Fruit fly (Drosophila melanogaster) whole organism, embryonic: ENCODE data around the gene HDAC4.

Experiments
- B-H2 ChIP-seq: fragments of 200-800 bp; sonication (Bioruptor generic); optimal IDR thresholded peaks from 2 replicates; lab custom pipeline; 2018; ENCODE audit warnings: missing biosample characterization, mild to moderate bottlenecking, missing genetic modification characterization
- CG10267 ChIP-seq: fragments of 200-800 bp; sonication (Bioruptor generic); optimal IDR thresholded peaks from 2 replicates; lab custom pipeline; 2018; ENCODE audit warnings: missing biosample characterization, mild to moderate bottlenecking, missing genetic modification characterization, moderate library complexity
- CG11696 ChIP-seq: fragments of 200-800 bp; sonication (Bioruptor generic); IDR thresholded peaks from 2 replicates; pipeline ENCODE4 v1.3.6; 2022; ENCODE audit warnings: missing biosample characterization, missing genetic modification characterization
- CG11723 ChIP-seq: fragments of 200-800 bp; sonication (Bioruptor generic); optimal IDR thresholded peaks from 2 replicates; lab custom pipeline; 2017; ENCODE audit warnings: missing biosample characterization, mild to moderate bottlenecking, missing genetic modification characterization
- CG12299 ChIP-seq: fragments of 200-800 bp; sonication (Bioruptor generic); optimal IDR thresholded peaks from 2 replicates; lab custom pipeline; 2018; ENCODE audit warnings: missing biosample characterization, mild to moderate bottlenecking, missing genetic modification characterization
- CG1233 ChIP-seq: fragments of 200-800 bp; sonication (Bioruptor generic); optimal IDR thresholded peaks from 4 replicates; lab custom pipeline; 2018; ENCODE audit warnings: missing biosample characterization, mild to moderate bottlenecking, missing genetic modification characterization
- CG12391 ChIP-seq: fragments of 200-800 bp; sonication (Bioruptor generic); optimal IDR thresholded peaks from 3 replicates; lab custom pipeline; 2018; ENCODE audit warnings: missing biosample characterization, mild to moderate bottlenecking, missing genetic modification characterization, moderate library complexity
- CG12659 ChIP-seq: fragments of 200-800 bp; sonication (Bioruptor generic); optimal IDR thresholded peaks from 3 replicates; lab custom pipeline; 2017; ENCODE audit warnings: mild to moderate bottlenecking, missing biosample characterization, missing genetic modification reagents, missing genetic modification characterization
- CG13894 ChIP-seq: fragments of 200-800 bp; sonication (Bioruptor generic); optimal IDR thresholded peaks from 3 replicates; lab custom pipeline; 2018; ENCODE audit warnings: missing biosample characterization, mild to moderate bottlenecking, missing genetic modification characterization, moderate library complexity
- CG15514 ChIP-seq: fragments of 200-800 bp; sonication (Bioruptor generic); optimal IDR thresholded peaks from 3 replicates; lab custom pipeline; 2017; ENCODE audit warnings: missing biosample characterization, missing genetic modification characterization, mild to moderate bottlenecking, moderate library complexity, missing genetic modification reagents
- CG16779 ChIP-seq: fragments of 200-800 bp; sonication (Bioruptor generic); IDR thresholded peaks from 2 replicates; pipeline ENCODE4 v1.3.6; 2022; ENCODE audit warnings: missing biosample characterization, missing genetic modification characterization
- CG17359 ChIP-seq: fragments of 200-800 bp; sonication (Bioruptor generic); optimal IDR thresholded peaks from 3 replicates; lab custom pipeline; 2018; ENCODE audit warnings: missing biosample characterization, mild to moderate bottlenecking, missing genetic modification characterization, moderate library complexity
- CG17361 ChIP-seq: fragments of 200-800 bp; sonication (Bioruptor generic); IDR thresholded peaks from 3 replicates; pipeline ENCODE4 v1.3.6; 2022; ENCODE audit warnings: missing biosample characterization, missing genetic modification characterization
- CG4854 ChIP-seq: fragments of 200-800 bp; sonication (Bioruptor generic); optimal IDR thresholded peaks from 2 replicates; lab custom pipeline; 2016; ENCODE audit warnings: missing biosample characterization, missing genetic modification characterization, inconsistent platforms
- CG6854 ChIP-seq: fragments of 200-800 bp; sonication (Bioruptor generic); optimal IDR thresholded peaks from 3 replicates; lab custom pipeline; 2017; ENCODE audit warnings: missing biosample characterization, mild to moderate bottlenecking, missing genetic modification characterization
- CG7556 ChIP-seq: fragments of 200-800 bp; sonication (Bioruptor generic); optimal IDR thresholded peaks from 2 replicates; lab custom pipeline; 2017; ENCODE audit warnings: missing biosample characterization, mild to moderate bottlenecking, missing genetic modification characterization
- CG8388 ChIP-seq: fragments of 200-800 bp; sonication (Bioruptor generic); optimal IDR thresholded peaks from 2 replicates; lab custom pipeline; 2019; ENCODE audit warnings: missing biosample characterization, mild to moderate bottlenecking, missing genetic modification characterization, moderate library complexity
- CG8924 ChIP-seq: fragments of 200-800 bp; optimal IDR thresholded peaks from 3 replicates; lab custom pipeline; 2019; ENCODE audit warnings: missing biosample characterization, mild to moderate bottlenecking, missing genetic modification characterization, moderate library complexity
- CG9437 ChIP-seq: fragments of 200-800 bp; sonication (Bioruptor generic); optimal IDR thresholded peaks from 2 replicates; lab custom pipeline; 2018; ENCODE audit warnings: missing biosample characterization, mild to moderate bottlenecking, missing genetic modification characterization
- CHES-1-like ChIP-seq: fragments of 200-800 bp; sonication (Bioruptor generic); optimal IDR thresholded peaks from 2 replicates; lab custom pipeline; 2016; ENCODE audit warnings: missing biosample characterization, missing genetic modification characterization
- E2f1 ChIP-seq: fragments of 200-800 bp; sonication (Bioruptor generic); IDR thresholded peaks from 2 replicates; pipeline ENCODE4 v1.3.6; 2022; ENCODE audit warnings: missing biosample characterization, missing genetic modification characterization
- Fer3 ChIP-seq: fragments of 200-800 bp; sonication (Bioruptor generic); optimal IDR thresholded peaks from 2 replicates; lab custom pipeline; 2018; ENCODE audit warnings: missing biosample characterization, mild to moderate bottlenecking, missing genetic modification characterization, moderate library complexity
- Hand ChIP-seq: fragments of 200-800 bp; sonication (Bioruptor generic); optimal IDR thresholded peaks from 2 replicates; lab custom pipeline; 2017; ENCODE audit warnings: mild to moderate bottlenecking, missing biosample characterization, missing genetic modification reagents, missing genetic modification characterization
- HmgD ChIP-seq: fragments of 200-800 bp; sonication (Bioruptor generic); optimal IDR thresholded peaks from 3 replicates; lab custom pipeline; 2016; ENCODE audit warnings: missing biosample characterization, missing genetic modification characterization
- Nf-YC ChIP-seq: fragments of 200-800 bp; optimal IDR thresholded peaks from 3 replicates; lab custom pipeline; 2019; ENCODE audit warnings: missing biosample characterization, mild to moderate bottlenecking, missing genetic modification characterization, moderate library complexity
- Ptx1 ChIP-seq: fragments of 200-800 bp; sonication (Bioruptor generic); IDR thresholded peaks from 2 replicates; pipeline ENCODE4 v1.3.6; 2022; ENCODE audit warnings: missing biosample characterization, missing genetic modification characterization
- cas ChIP-seq: fragments of 200-800 bp; sonication (Bioruptor generic); IDR thresholded peaks from 2 replicates; pipeline ENCODE4 v1.3.6; 2022; ENCODE audit warnings: missing biosample characterization, missing genetic modification characterization
- crc ChIP-seq: fragments of 200-800 bp; sonication (Bioruptor generic); optimal IDR thresholded peaks from 2 replicates; lab custom pipeline; 2016; ENCODE audit warnings: missing biosample characterization, missing genetic modification characterization
- dmrt99B ChIP-seq: fragments of 200-800 bp; sonication (Bioruptor generic); optimal IDR thresholded peaks from 2 replicates; lab custom pipeline; 2018; ENCODE audit warnings: missing biosample characterization, mild to moderate bottlenecking, missing genetic modification characterization, moderate library complexity
- dpn ChIP-seq, 2 experiments: fragments of 200-800 bp; sonication (Bioruptor generic); optimal IDR thresholded peaks; 3 replicates each; lab custom pipeline; 2016; ENCODE audit warnings: missing biosample characterization in 2 of 2, missing genetic modification characterization in 2 of 2
- dysf ChIP-seq: fragments of 200-800 bp; sonication (Bioruptor generic); IDR thresholded peaks from 3 replicates; pipeline ENCODE4 v1.3.6; 2022; ENCODE audit warnings: missing biosample characterization, missing genetic modification characterization
- eve ChIP-seq, 2 experiments: fragments of >200 bp; optimal IDR thresholded peaks; 2 replicates each; lab custom pipeline; 2017; ENCODE audit warnings: missing biosample characterization in 2 of 2, missing genetic modification characterization in 2 of 2
- exex ChIP-seq: fragments of 200-800 bp; sonication (Bioruptor generic); optimal IDR thresholded peaks from 4 replicates; lab custom pipeline; 2018; ENCODE audit warnings: missing biosample characterization, mild to moderate bottlenecking, missing genetic modification characterization, moderate library complexity
- fu2 ChIP-seq: fragments of 200-800 bp; sonication (Bioruptor generic); optimal IDR thresholded peaks from 2 replicates; lab custom pipeline; 2016; ENCODE audit warnings: missing biosample characterization, missing genetic modification characterization
- gcm2 ChIP-seq: fragments of 200-800 bp; sonication (Bioruptor generic); optimal IDR thresholded peaks from 2 replicates; lab custom pipeline; 2016; ENCODE audit warnings: missing biosample characterization, missing genetic modification characterization
- gem ChIP-seq: fragments of 200-800 bp; sonication (Bioruptor generic); optimal IDR thresholded peaks from 2 replicates; lab custom pipeline; 2019; ENCODE audit warnings: missing biosample characterization, mild to moderate bottlenecking, missing genetic modification characterization, moderate library complexity
- gsb-n ChIP-seq: fragments of 200-800 bp; sonication (Bioruptor generic); optimal IDR thresholded peaks from 3 replicates; lab custom pipeline; 2018; ENCODE audit warnings: missing biosample characterization, mild to moderate bottlenecking, missing genetic modification characterization
- hb ChIP-seq: fragments of 200-800 bp; sonication (Bioruptor generic); IDR thresholded peaks from 3 replicates; pipeline ENCODE4 v1.3.6; 2022; ENCODE audit warnings: missing biosample characterization, missing genetic modification characterization; ENCODE audit not compliant: partially characterized antibody
- jigr1 ChIP-seq: fragments of 200-800 bp; sonication (Bioruptor generic); IDR thresholded peaks from 3 replicates; pipeline ENCODE4 v1.3.6; 2022; ENCODE audit warnings: missing biosample characterization, missing genetic modification characterization
- lab ChIP-seq: fragments of 200-800 bp; sonication (Bioruptor generic); optimal IDR thresholded peaks from 3 replicates; lab custom pipeline; 2017; ENCODE audit warnings: missing biosample characterization, missing genetic modification characterization, mild to moderate bottlenecking, moderate library complexity, missing genetic modification reagents
- lilli ChIP-seq: fragments of 200-800 bp; sonication (Bioruptor generic); optimal IDR thresholded peaks from 3 replicates; lab custom pipeline; 2016; ENCODE audit warnings: missing biosample characterization, missing genetic modification characterization
- lov ChIP-seq, 2 experiments: fragments of 200-800 bp in 1 of 2; fragments of >200 bp in 1 of 2; sonication (Bioruptor generic) in 1 of 2; IDR thresholded peaks in 1 of 2; optimal IDR thresholded peaks in 1 of 2; 2 replicates in 1 of 2; 3 replicates in 1 of 2; pipeline versions ENCODE4 v1.3.6 to Lab custom; 2017 to 2022; ENCODE audit warnings: missing biosample characterization in 1 of 2, missing genetic modification characterization in 1 of 2
- nmo ChIP-seq: fragments of 200-800 bp; sonication (Bioruptor generic); optimal IDR thresholded peaks from 2 replicates; lab custom pipeline; 2018; ENCODE audit warnings: missing biosample characterization, mild to moderate bottlenecking, missing genetic modification characterization, moderate library complexity
- nom ChIP-seq: fragments of 200-800 bp; sonication (Bioruptor generic); optimal IDR thresholded peaks from 2 replicates; lab custom pipeline; 2017; ENCODE audit warnings: missing biosample characterization, missing genetic modification characterization, mild to moderate bottlenecking, moderate library complexity, missing genetic modification reagents
- oc ChIP-seq: fragments of 200-800 bp; sonication (Bioruptor generic); optimal IDR thresholded peaks from 2 replicates; lab custom pipeline; 2018; ENCODE audit warnings: missing biosample characterization, mild to moderate bottlenecking, missing genetic modification characterization, moderate library complexity
- row ChIP-seq: fragments of 200-800 bp; sonication (Bioruptor generic); IDR thresholded peaks from 3 replicates; pipeline ENCODE4 v1.3.6; 2022; ENCODE audit warnings: missing biosample characterization, missing genetic modification characterization
- sr ChIP-seq: fragments of 200-800 bp; sonication (Bioruptor generic); IDR thresholded peaks from 3 replicates; pipeline ENCODE4 v1.3.6; 2022; ENCODE audit warnings: missing biosample characterization, missing genetic modification characterization
- vfl ChIP-seq: fragments of 200-800 bp; sonication (Bioruptor generic); optimal IDR thresholded peaks from 2 replicates; lab custom pipeline; 2016; ENCODE audit warnings: missing biosample characterization, missing genetic modification characterization
- wdn ChIP-seq: fragments of 200-800 bp; sonication (Bioruptor generic); IDR thresholded peaks from 2 replicates; pipeline ENCODE4 v1.3.6; 2022; ENCODE audit warnings: missing biosample characterization, missing genetic modification characterization

HDAC4 gene

DNA sequence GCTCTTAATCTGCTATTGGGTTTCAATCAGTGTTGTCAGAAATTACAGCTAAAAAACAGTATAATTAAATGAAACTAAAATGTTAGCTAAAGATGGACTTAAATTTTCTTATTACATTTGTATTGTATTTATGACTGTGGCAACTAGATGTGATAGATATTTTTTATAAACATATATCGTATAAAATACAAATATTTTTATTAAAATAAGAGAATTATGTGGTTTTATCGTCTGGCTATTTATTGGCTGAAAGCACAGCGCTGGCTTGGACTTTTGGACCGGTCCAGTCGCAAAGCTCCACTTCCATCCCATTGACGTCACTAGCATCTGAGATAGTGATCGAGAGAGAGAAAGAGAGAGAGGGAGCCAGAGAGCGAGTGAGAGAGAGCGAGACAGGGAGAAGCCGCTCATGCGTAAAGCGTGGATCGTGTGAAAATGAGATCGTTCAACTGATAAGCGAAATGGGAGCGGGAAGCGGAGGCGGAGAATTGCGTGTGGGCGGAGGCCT is 34.0 kb upstream of the HDAC4 start (continued):
- TF ChIP-seq nom (GFP tag; lab: Kevin White, UChicago) (peak; percentile 99), dysf (no peak; the same call in 2 of the 3 replicates), CG17359 (tag; lab: Kevin White, UChicago) (peak; percentile 53), HmgD (no peak), fu2 (GFP tag; lab: Kevin White, UChicago) (no peak), CG9437 (GFP tag; lab: Kevin White, UChicago) (peak; percentile 6), CG17361 (GFP tag; lab: Robert Waterston, UW) (peak; percentile 59; the same call in 2 of the 3 replicates), CG8924 (tag; lab: Kevin White, UChicago) (peak; percentile 29), CG16779 (GFP tag; lab: Robert Waterston, UW) (no peak), CG7556 (GFP tag; lab: Kevin White, UChicago) (peak; percentile 31), CG10267 (tag; lab: Kevin White, UChicago) (peak; percentile 31), CG15514 (peak; percentile 28), jigr1 (no peak), CG4854 (GFP tag; lab: Kevin White, UChicago) (no peak), CG6854 (GFP tag; lab: Kevin White, UChicago) (peak; percentile 29), crc (no peak), lab (GFP tag; lab: Kevin White, UChicago) (peak; percentile 60), row (GFP tag; lab: Robert Waterston, UW) (peak; percentile 88), hb (no peak), dpn (GFP tag; optimal IDR thresholded peaks at IDR 0.05; lab: Kevin White, UChicago) (peak in 1 of 2 experiments; percentile 11), dmrt99B (peak; percentile 53), E2f1 (peak; percentile 8; the same call in 1 of the 2 replicates), CG1233 (GFP tag; lab: Kevin White, UChicago) (peak; percentile 36), eve (GFP tag; optimal IDR thresholded peaks at IDR 0.05; lab: Kevin White, UChicago) (peak in 1 of 2 experiments; percentile 48), CHES-1-like (GFP tag; lab: Kevin White, UChicago) (no peak), exex (tag; lab: Kevin White, UChicago) (peak; percentile 43), nmo (GFP tag; lab: Kevin White, UChicago) (peak; percentile 33), CG12391 (tag; lab: Kevin White, UChicago) (peak; percentile 47), CG11723 (peak; percentile 13), gem (tag; lab: Kevin White, UChicago) (peak; percentile 61), CG11696 (GFP tag; lab: Robert Waterston, UW) (no peak), CG8388 (GFP tag; lab: Kevin White, UChicago) (peak; percentile 10), gsb-n (tag; lab: Kevin White, UChicago) (peak; percentile 22), Nf-YC (tag; lab: Kevin White, UChicago) (peak; percentile 61), B-H2 (peak; percentile 43), lov (optimal IDR thresholded peaks at IDR 0.05; lab: Kevin White, UChicago) (no peak), lov (GFP tag; IDR thresholded peaks at IDR 0.05; lab: Robert Waterston, UW) (no peak), sr (peak; percentile 81), Ptx1 (GFP tag; lab: Robert Waterston, UW) (peak; percentile 27; the same call in 1 of the 2 replicates), Hand (GFP tag; lab: Kevin White, UChicago) (peak; percentile 27), cas (GFP tag; lab: Robert Waterston, UW) (no peak), Fer3 (tag; lab: Kevin White, UChicago) (peak; percentile 51), CG12659 (GFP tag; lab: Kevin White, UChicago) (peak; percentile 38), vfl (GFP tag; lab: Kevin White, UChicago) (no peak), oc (tag; lab: Kevin White, UChicago) (no peak), lilli (GFP tag; lab: Kevin White, UChicago) (peak; percentile 7), gcm2 (GFP tag; lab: Kevin White, UChicago) (no peak), CG13894 (tag; lab: Kevin White, UChicago) (peak; percentile 64), CG12299 (tag; lab: Kevin White, UChicago) (peak; percentile 3), wdn (GFP tag; lab: Robert Waterston, UW) (no peak)
